Worm (Caenorhabditis elegans) whole organism, mixed stage, embryonic: Measurements from ENCODE around the gene tsg-101.

Experiments
- M03D4.4 ChIP-seq: sonication (generic microtip); optimal IDR thresholded peaks from 2 replicates; lab custom pipeline; 2017; ENCODE audit warnings: mild to moderate bottlenecking, missing genetic modification characterization, missing compliant biosample characterization
- bed-3 ChIP-seq: fragments of 200-800 bp; sonication (Bioruptor generic); optimal IDR thresholded peaks from 3 replicates; lab custom pipeline; 2018; ENCODE audit warnings: mild to moderate bottlenecking, missing genetic modification characterization, moderate library complexity, missing compliant biosample characterization
- blmp-1 ChIP-seq: fragments of 150-350 bp; optimal IDR thresholded peaks from 2 replicates; lab custom pipeline; 2014; ENCODE audit warnings: missing biosample characterization, missing genetic modification characterization
- ceh-39 ChIP-seq: fragments of 150-350 bp; optimal IDR thresholded peaks from 2 replicates; lab custom pipeline; 2014; ENCODE audit warnings: missing biosample characterization, missing genetic modification characterization
- ceh-43 ChIP-seq: fragments of 200-800 bp; sonication (Bioruptor generic); optimal IDR thresholded peaks from 2 replicates; lab custom pipeline; 2018; ENCODE audit warnings: mild to moderate bottlenecking, missing genetic modification characterization, moderate library complexity, missing compliant biosample characterization
- ceh-83 ChIP-seq: fragments of 200-800 bp; sonication (Bioruptor generic); optimal IDR thresholded peaks from 2 replicates; lab custom pipeline; 2018; ENCODE audit warnings: mild to moderate bottlenecking, missing genetic modification characterization, missing compliant biosample characterization
- ces-1 ChIP-seq: fragments of 150-350 bp; optimal IDR thresholded peaks from 2 replicates; lab custom pipeline; 2014; ENCODE audit warnings: missing biosample characterization, missing genetic modification reagents, missing genetic modification characterization
- cnd-1 ChIP-seq: fragments of 200-800 bp; sonication (Bioruptor generic); optimal IDR thresholded peaks from 2 replicates; lab custom pipeline; 2018; ENCODE audit warnings: mild to moderate bottlenecking, missing genetic modification characterization, missing compliant biosample characterization
- drap-1 ChIP-seq: fragments of 200-800 bp; sonication (Bioruptor generic); optimal IDR thresholded peaks from 3 replicates; lab custom pipeline; 2018; ENCODE audit warnings: mild to moderate bottlenecking, missing genetic modification characterization, missing compliant biosample characterization
- elt-1 ChIP-seq: sonication (generic microtip); optimal IDR thresholded peaks from 2 replicates; lab custom pipeline; 2017; ENCODE audit warnings: missing genetic modification characterization, mild to moderate bottlenecking, missing compliant biosample characterization, antibody characterized with exemption, moderate library complexity, borderline replicate concordance; ENCODE audit not compliant: insufficient read depth
- elt-3 ChIP-seq: fragments of 150-350 bp; optimal IDR thresholded peaks from 2 replicates; lab custom pipeline; 2014; ENCODE audit warnings: missing biosample characterization, missing genetic modification characterization
- flh-1 ChIP-seq: fragments of 200-800 bp; sonication (Bioruptor generic); optimal IDR thresholded peaks from 2 replicates; lab custom pipeline; 2018; ENCODE audit warnings: mild to moderate bottlenecking, missing genetic modification characterization, moderate library complexity, missing compliant biosample characterization
- ham-2 ChIP-seq: fragments of 200-800 bp; sonication (Bioruptor generic); optimal IDR thresholded peaks from 2 replicates; lab custom pipeline; 2018; ENCODE audit warnings: mild to moderate bottlenecking, missing genetic modification characterization, missing compliant biosample characterization
- hlh-1 ChIP-seq: fragments of 150-350 bp; optimal IDR thresholded peaks from 2 replicates; lab custom pipeline; 2014; ENCODE audit warnings: missing biosample characterization, missing genetic modification reagents, missing genetic modification characterization
- lin-13 ChIP-seq: fragments of 150-350 bp; optimal IDR thresholded peaks from 2 replicates; lab custom pipeline; 2014; ENCODE audit warnings: missing biosample characterization, missing genetic modification characterization
- lin-32 ChIP-seq: fragments of 200-800 bp; sonication (Bioruptor generic); optimal IDR thresholded peaks from 2 replicates; lab custom pipeline; 2018; ENCODE audit warnings: mild to moderate bottlenecking, missing genetic modification characterization, missing compliant biosample characterization
- lsy-2 ChIP-seq: fragments of 150-350 bp; optimal IDR thresholded peaks from 2 replicates; lab custom pipeline; 2014; ENCODE audit warnings: missing biosample characterization, missing genetic modification characterization
- mab-5 ChIP-seq: fragments of 150-350 bp; optimal IDR thresholded peaks from 2 replicates; lab custom pipeline; 2014; ENCODE audit warnings: missing biosample characterization, missing genetic modification characterization
- mep-1 ChIP-seq: fragments of 150-350 bp; optimal IDR thresholded peaks from 2 replicates; lab custom pipeline; 2017; ENCODE audit warnings: missing biosample characterization, missing genetic modification reagents, missing genetic modification characterization, inconsistent platforms
- mls-2 ChIP-seq: sonication (generic microtip); optimal IDR thresholded peaks from 2 replicates; lab custom pipeline; 2016; ENCODE audit warnings: mild to moderate bottlenecking, missing genetic modification characterization, moderate library complexity, missing compliant biosample characterization
- nhr-12 ChIP-seq: fragments of 150-350 bp; optimal IDR thresholded peaks from 2 replicates; lab custom pipeline; 2014; ENCODE audit warnings: missing biosample characterization, missing genetic modification characterization
- nhr-2 ChIP-seq: fragments of 150-350 bp; optimal IDR thresholded peaks from 2 replicates; lab custom pipeline; 2014; ENCODE audit warnings: missing biosample characterization, missing genetic modification characterization
- nhr-237 ChIP-seq: fragments of 150-350 bp; optimal IDR thresholded peaks from 2 replicates; lab custom pipeline; 2014; ENCODE audit warnings: missing biosample characterization, missing genetic modification characterization
- nhr-28 ChIP-seq: fragments of 150-350 bp; optimal IDR thresholded peaks from 2 replicates; lab custom pipeline; 2014; ENCODE audit warnings: missing biosample characterization, missing genetic modification characterization
- nhr-76 ChIP-seq: sonication (generic microtip); optimal IDR thresholded peaks from 2 replicates; lab custom pipeline; 2017; ENCODE audit warnings: missing biosample characterization, missing genetic modification characterization
- pha-4 ChIP-seq: fragments of 150-350 bp; optimal IDR thresholded peaks from 2 replicates; lab custom pipeline; 2018; ENCODE audit warnings: missing biosample characterization, missing genetic modification reagents, missing genetic modification characterization
- sem-2 ChIP-seq: fragments of 200-800 bp; sonication (Bioruptor generic); optimal IDR thresholded peaks from 2 replicates; lab custom pipeline; 2018; ENCODE audit warnings: mild to moderate bottlenecking, missing genetic modification characterization, missing compliant biosample characterization
- snpc-4 ChIP-seq: fragments of 150-350 bp; optimal IDR thresholded peaks from 2 replicates; lab custom pipeline; 2014; ENCODE audit warnings: missing biosample characterization, missing genetic modification characterization
- sptf-1 ChIP-seq: sonication (generic microtip); optimal IDR thresholded peaks from 2 replicates; lab custom pipeline; 2017; ENCODE audit warnings: mild to moderate bottlenecking, missing genetic modification characterization, moderate library complexity, missing compliant biosample characterization
- tbx-8 ChIP-seq: fragments of 200-800 bp; sonication (Bioruptor generic); optimal IDR thresholded peaks from 2 replicates; lab custom pipeline; 2018; ENCODE audit warnings: mild to moderate bottlenecking, missing genetic modification characterization, moderate library complexity, missing compliant biosample characterization
- unc-120 ChIP-seq: sonication (generic microtip); optimal IDR thresholded peaks from 2 replicates; lab custom pipeline; 2017; ENCODE audit warnings: missing genetic modification characterization, missing compliant biosample characterization; ENCODE audit not compliant: poor library complexity, severe bottlenecking
- unc-39 ChIP-seq: fragments of 150-350 bp; optimal IDR thresholded peaks from 2 replicates; lab custom pipeline; 2014; ENCODE audit warnings: missing biosample characterization, missing genetic modification characterization
- unc-62 ChIP-seq: fragments of 150-350 bp; optimal IDR thresholded peaks from 2 replicates; lab custom pipeline; 2014; ENCODE audit warnings: missing biosample characterization, missing genetic modification reagents, missing genetic modification characterization
- zip-8 ChIP-seq: fragments of 150-350 bp; optimal IDR thresholded peaks from 2 replicates; lab custom pipeline; 2014; ENCODE audit warnings: missing biosample characterization, missing genetic modification characterization
- ztf-11 ChIP-seq: fragments of 150-350 bp; optimal IDR thresholded peaks from 2 replicates; lab custom pipeline; 2014; ENCODE audit warnings: missing biosample characterization, missing genetic modification characterization

The tsg-101 gene

DNA sequence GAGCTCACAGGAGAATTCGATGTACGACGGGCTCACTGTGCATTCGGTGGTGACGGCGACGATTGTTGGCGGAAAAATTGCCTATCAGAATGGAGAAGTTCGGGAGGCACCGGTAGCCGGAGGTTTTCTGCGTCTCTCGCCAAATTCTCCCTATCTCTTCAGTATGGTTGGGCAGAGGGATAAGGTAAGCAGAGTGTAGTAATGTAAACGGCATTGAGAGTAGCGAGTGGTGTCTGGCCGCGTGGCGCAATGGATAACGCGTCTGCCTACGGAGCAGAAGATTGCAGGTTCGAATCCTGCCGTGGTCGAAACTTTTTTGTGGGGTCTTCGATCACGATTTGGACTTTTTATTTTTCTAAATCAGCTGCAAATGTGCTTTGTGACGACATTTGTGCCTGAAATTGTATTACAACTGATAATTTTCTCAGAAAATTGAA, 10.2 kb upstream of the tsg-101 start:
- TF ChIP-seq unc-39 (tag; lab: Kevin White, UChicago) (peak; percentile 26), nhr-237 (tag; lab: Kevin White, UChicago) (no peak), ceh-43 (peak; percentile 75), nhr-76 (tag; lab: Kevin White, UChicago) (no peak), drap-1 (GFP tag; lab: Kevin White, UChicago) (peak; percentile 88), lin-32 (GFP tag; lab: Kevin White, UChicago) (peak; percentile 53), ham-2 (GFP tag; lab: Kevin White, UChicago) (peak; percentile 67), M03D4.4 (tag; lab: Kevin White, UChicago) (peak; percentile 89), mls-2 (tag; lab: Kevin White, UChicago) (peak; percentile 88), nhr-28 (tag; lab: Kevin White, UChicago) (peak; percentile 5), nhr-2 (tag; lab: Kevin White, UChicago) (no peak), sptf-1 (tag; lab: Kevin White, UChicago) (peak; percentile 90), sem-2 (GFP tag; lab: Kevin White, UChicago) (peak; percentile 82), bed-3 (GFP tag; lab: Kevin White, UChicago) (peak; percentile 57), lsy-2 (tag; lab: Kevin White, UChicago) (no peak), unc-62 (GFP tag; lab: Kevin White, UChicago) (peak; percentile 17), lin-13 (tag; lab: Kevin White, UChicago) (no peak), ceh-83 (GFP tag; lab: Kevin White, UChicago) (peak; percentile 83), elt-1 (tag; lab: Kevin White, UChicago) (no peak), cnd-1 (peak; percentile 83), tbx-8 (GFP tag; lab: Kevin White, UChicago) (peak; percentile 54), flh-1 (GFP tag; lab: Kevin White, UChicago) (peak; percentile 54), ceh-39 (tag; lab: Kevin White, UChicago) (no peak), unc-120 (tag; lab: Kevin White, UChicago) (peak; percentile 74)

DNA sequence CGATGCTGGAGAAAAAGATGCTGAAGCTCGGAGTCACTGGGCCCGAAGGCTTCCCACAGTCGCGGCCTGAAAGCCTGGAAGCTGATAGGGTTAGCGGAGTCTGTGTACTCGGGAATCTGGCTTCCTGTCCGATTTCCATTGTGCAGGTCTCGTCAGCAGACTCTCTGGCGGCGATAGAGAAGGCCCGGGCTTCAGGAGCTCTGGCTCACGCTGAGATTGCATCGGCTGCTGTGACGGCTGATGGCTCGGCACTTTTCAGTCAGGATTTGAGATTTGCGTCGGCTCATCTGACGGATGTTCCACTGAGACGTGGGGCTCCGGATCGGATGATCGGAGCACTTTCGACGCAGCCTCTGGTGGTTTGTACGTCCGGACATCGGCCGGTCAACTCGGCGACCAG, 9.1 kb upstream of the tsg-101 start:
- TF ChIP-seq sem-2 (GFP tag; lab: Kevin White, UChicago) = no peak
- no peak for TF ChIP-seq ceh-83 (GFP tag; lab: Kevin White, UChicago)
- TF ChIP-seq snpc-4 = no peak
- no peak for TF ChIP-seq mab-5 (tag; lab: Kevin White, UChicago)

ce11 chrIV:3521710-3522109, 7.3 kb upstream of the tsg-101 start:
- no peak for TF ChIP-seq mab-5 (tag; lab: Kevin White, UChicago)
- no peak for TF ChIP-seq sem-2 (GFP tag; lab: Kevin White, UChicago)
- TF ChIP-seq mls-2 (tag; lab: Kevin White, UChicago) = peak; percentile 84
- TF ChIP-seq nhr-237 (tag; lab: Kevin White, UChicago) = no peak
- TF ChIP-seq elt-3 (tag; lab: Kevin White, UChicago) = no peak
- TF ChIP-seq blmp-1 (tag; lab: Kevin White, UChicago) = no peak
- TF ChIP-seq M03D4.4 (tag; lab: Kevin White, UChicago) = peak; percentile 29
- peak; percentile 29 for TF ChIP-seq nhr-2 (tag; lab: Kevin White, UChicago)
- TF ChIP-seq ceh-39 (tag; lab: Kevin White, UChicago) = no peak
- no peak for TF ChIP-seq lsy-2 (tag; lab: Kevin White, UChicago)
- TF ChIP-seq unc-39 (tag; lab: Kevin White, UChicago) = no peak
- TF ChIP-seq ces-1 (GFP tag; lab: Kevin White, UChicago) = peak; percentile 68
- TF ChIP-seq cnd-1 = peak; percentile 67
- TF ChIP-seq drap-1 (GFP tag; lab: Kevin White, UChicago) = peak; percentile 43
- no peak for TF ChIP-seq ztf-11 (tag; lab: Kevin White, UChicago)
- TF ChIP-seq nhr-28 (tag; lab: Kevin White, UChicago) = no peak
- no peak for TF ChIP-seq hlh-1
- peak; percentile 84 for TF ChIP-seq ham-2 (GFP tag; lab: Kevin White, UChicago)
- TF ChIP-seq zip-8 (tag; lab: Kevin White, UChicago) = no peak
- peak; percentile 75 for TF ChIP-seq unc-62 (GFP tag; lab: Kevin White, UChicago)
- no peak for TF ChIP-seq unc-120 (tag; lab: Kevin White, UChicago)
- peak; percentile 48 for TF ChIP-seq sptf-1 (tag; lab: Kevin White, UChicago)
- TF ChIP-seq nhr-12 = no peak
- TF ChIP-seq flh-1 (GFP tag; lab: Kevin White, UChicago) = no peak
- no peak for TF ChIP-seq elt-1 (tag; lab: Kevin White, UChicago)
- no peak for TF ChIP-seq bed-3 (GFP tag; lab: Kevin White, UChicago)
- TF ChIP-seq nhr-76 (tag; lab: Kevin White, UChicago) = no peak
- TF ChIP-seq ceh-83 (GFP tag; lab: Kevin White, UChicago) = no peak
- TF ChIP-seq tbx-8 (GFP tag; lab: Kevin White, UChicago) = peak; percentile 36
- TF ChIP-seq ceh-43 = peak; percentile 77
- TF ChIP-seq pha-4 (tag; lab: Kevin White, UChicago) = no peak
- no peak for TF ChIP-seq mep-1 (tag; lab: Kevin White, UChicago)
- TF ChIP-seq lin-32 (GFP tag; lab: Kevin White, UChicago) = peak; percentile 60
- no peak for TF ChIP-seq snpc-4
- no peak for TF ChIP-seq lin-13 (tag; lab: Kevin White, UChicago)
